Worm (Caenorhabditis elegans) whole organism, L1 larva: ENCODE results near the gene C23F12.9.

Experiments
- C04F5.9 ChIP-seq: sonication (generic microtip); optimal IDR thresholded peaks from 2 replicates; lab custom pipeline; 2016; ENCODE audit warnings: missing genetic modification characterization, missing compliant biosample characterization
- C16A3.4 ChIP-seq: fragments of 150-350 bp; optimal IDR thresholded peaks from 2 replicates; lab custom pipeline; 2014; ENCODE audit warnings: missing biosample characterization, missing genetic modification characterization
- alr-1 ChIP-seq: fragments of 200-800 bp; sonication (Bioruptor generic); optimal IDR thresholded peaks from 2 replicates; lab custom pipeline; 2018; ENCODE audit warnings: borderline replicate concordance, mild to moderate bottlenecking, missing genetic modification characterization, missing compliant biosample characterization
- blmp-1 ChIP-seq: fragments of 150-350 bp; optimal IDR thresholded peaks from 2 replicates; lab custom pipeline; 2014; ENCODE audit warnings: missing biosample characterization, missing genetic modification characterization
- ceh-8 ChIP-seq: fragments of 200-800 bp; sonication (Bioruptor generic); optimal IDR thresholded peaks from 2 replicates; lab custom pipeline; 2018; ENCODE audit warnings: mild to moderate bottlenecking, missing genetic modification characterization, moderate library complexity, missing compliant biosample characterization
- ces-1 ChIP-seq: fragments of 150-350 bp; optimal IDR thresholded peaks from 2 replicates; lab custom pipeline; 2014; ENCODE audit warnings: missing biosample characterization, missing genetic modification reagents, missing genetic modification characterization
- efl-1 ChIP-seq, 4 experiments: fragments of 150-350 bp; optimal IDR thresholded peaks in 3 of 4; peaks in 1 of 4; 1 replicate in 1 of 4; 2 replicates in 3 of 4; lab custom pipeline; 2014; ENCODE audit warnings: missing biosample characterization in 2 of 4, missing genetic modification characterization in 2 of 4, missing genetic modification reagents in 2 of 4
- elt-2 ChIP-seq: sonication (generic microtip); optimal IDR thresholded peaks from 2 replicates; lab custom pipeline; 2016; ENCODE audit warnings: missing genetic modification characterization, mild to moderate bottlenecking, inconsistent platforms, missing compliant biosample characterization, missing genetic modification reagents
- elt-3 ChIP-seq, 6 experiments: fragments of 150-350 bp in 1 of 6; sonication (generic microtip); optimal IDR thresholded peaks; 2 replicates each; lab custom pipeline; 2017 to 2018; ENCODE audit warnings: missing biosample characterization in 6 of 6, missing genetic modification characterization in 6 of 6, inconsistent platforms in 1 of 6
- ets-5 ChIP-seq: fragments of 200-800 bp; sonication (Bioruptor generic); IDR thresholded peaks from 2 replicates; pipeline ENCODE4 v1.3.6; 2022; ENCODE audit warnings: missing genetic modification characterization, missing compliant biosample characterization
- fkh-10 ChIP-seq: sonication (generic microtip); optimal IDR thresholded peaks from 2 replicates; lab custom pipeline; 2017; ENCODE audit warnings: missing biosample characterization, missing genetic modification reagents, missing genetic modification characterization
- fkh-4 ChIP-seq: sonication (generic microtip); optimal IDR thresholded peaks from 2 replicates; lab custom pipeline; 2016; ENCODE audit warnings: missing compliant biosample characterization, missing genetic modification characterization, borderline replicate concordance
- grh-1 ChIP-seq: fragments of 200-800 bp; sonication (Bioruptor generic); IDR thresholded peaks from 2 replicates; pipeline ENCODE4 v1.3.6; 2022; ENCODE audit warnings: missing genetic modification reagents, missing genetic modification characterization, missing compliant biosample characterization
- hlh-17 ChIP-seq: fragments of 200-800 bp; sonication (Bioruptor generic); optimal IDR thresholded peaks from 2 replicates; lab custom pipeline; 2018; ENCODE audit warnings: missing genetic modification characterization, mild to moderate bottlenecking, missing compliant biosample characterization, moderate library complexity, borderline replicate concordance
- jun-1 ChIP-seq: fragments of 150-350 bp; optimal IDR thresholded peaks from 2 replicates; lab custom pipeline; 2014; ENCODE audit warnings: missing biosample characterization, missing genetic modification reagents, missing genetic modification characterization
- lin-13 ChIP-seq: fragments of 150-350 bp; optimal IDR thresholded peaks from 2 replicates; lab custom pipeline; 2014; ENCODE audit warnings: missing biosample characterization, missing genetic modification reagents, missing genetic modification characterization
- lin-14 ChIP-seq: fragments of 200-800 bp; sonication (Bioruptor generic); optimal IDR thresholded peaks from 2 replicates; lab custom pipeline; 2018; ENCODE audit warnings: mild to moderate bottlenecking, missing genetic modification characterization, moderate library complexity, missing compliant biosample characterization
- lin-35 ChIP-seq, 2 experiments: fragments of 150-350 bp; optimal IDR thresholded peaks; 2 replicates each; lab custom pipeline; 2014; ENCODE audit warnings: missing biosample characterization in 2 of 2, missing genetic modification characterization in 2 of 2, missing genetic modification reagents in 2 of 2
- mep-1 ChIP-seq: fragments of 150-350 bp; optimal IDR thresholded peaks from 2 replicates; lab custom pipeline; 2014; ENCODE audit warnings: missing biosample characterization, missing genetic modification characterization
- nhr-11 ChIP-seq: fragments of 150-350 bp; optimal IDR thresholded peaks from 2 replicates; lab custom pipeline; 2014; ENCODE audit warnings: missing biosample characterization, missing genetic modification characterization
- nhr-19 ChIP-seq: fragments of 200-800 bp; sonication (Bioruptor generic); conservative IDR thresholded peaks from 2 replicates; pipeline ENCODE4 v1.3.6; 2022; ENCODE audit warnings: missing genetic modification characterization, missing compliant biosample characterization
- nhr-20 ChIP-seq: sonication (generic microtip); optimal IDR thresholded peaks from 2 replicates; lab custom pipeline; 2016; ENCODE audit warnings: mild to moderate bottlenecking, missing genetic modification characterization, missing compliant biosample characterization
- nhr-47 ChIP-seq: sonication (generic microtip); optimal IDR thresholded peaks from 2 replicates; lab custom pipeline; 2016; ENCODE audit warnings: mild to moderate bottlenecking, missing genetic modification characterization, moderate library complexity, missing compliant biosample characterization
- nhr-71 ChIP-seq: sonication (generic microtip); optimal IDR thresholded peaks from 2 replicates; lab custom pipeline; 2016; ENCODE audit warnings: mild to moderate bottlenecking, missing genetic modification characterization, moderate library complexity, missing compliant biosample characterization
- nhr-76 ChIP-seq: sonication (generic microtip); optimal IDR thresholded peaks from 2 replicates; lab custom pipeline; 2017; ENCODE audit warnings: missing biosample characterization, missing genetic modification characterization
- nhr-77 ChIP-seq: fragments of 150-350 bp; optimal IDR thresholded peaks from 2 replicates; lab custom pipeline; 2014; ENCODE audit warnings: missing biosample characterization, missing genetic modification characterization
- nhr-84 ChIP-seq: sonication (generic microtip); optimal IDR thresholded peaks from 2 replicates; lab custom pipeline; 2017; ENCODE audit warnings: missing biosample characterization, missing genetic modification characterization
- nhr-85 ChIP-seq: sonication (generic microtip); peaks from one replicate; lab custom pipeline; 2016; ENCODE audit warnings: missing genetic modification characterization, inconsistent platforms, missing compliant biosample characterization
- nhr-90 ChIP-seq: sonication (generic microtip); optimal IDR thresholded peaks from 2 replicates; lab custom pipeline; 2016; ENCODE audit warnings: mild to moderate bottlenecking, missing genetic modification characterization, missing compliant biosample characterization; ENCODE audit not compliant: poor library complexity
- pax-3 ChIP-seq: fragments of 200-800 bp; sonication (Bioruptor generic); optimal IDR thresholded peaks from 2 replicates; lab custom pipeline; 2018; ENCODE audit warnings: mild to moderate bottlenecking, missing genetic modification characterization, moderate library complexity, missing compliant biosample characterization
- rnt-1 ChIP-seq: sonication (generic microtip); optimal IDR thresholded peaks from 2 replicates; lab custom pipeline; 2016; ENCODE audit warnings: mild to moderate bottlenecking, missing genetic modification characterization, moderate library complexity, missing compliant biosample characterization
- snpc-4 ChIP-seq: fragments of 150-350 bp; optimal IDR thresholded peaks from 2 replicates; lab custom pipeline; 2014; ENCODE audit warnings: missing biosample characterization, missing genetic modification characterization
- snu-23 ChIP-seq: sonication (generic microtip); optimal IDR thresholded peaks from 2 replicates; lab custom pipeline; 2016; ENCODE audit warnings: missing genetic modification characterization, missing compliant biosample characterization
- tbx-2 ChIP-seq: sonication (generic microtip); optimal IDR thresholded peaks from 2 replicates; lab custom pipeline; 2016; ENCODE audit warnings: missing genetic modification characterization, missing compliant biosample characterization
- tlp-1 ChIP-seq: fragments of 150-350 bp; optimal IDR thresholded peaks from 2 replicates; lab custom pipeline; 2014; ENCODE audit warnings: missing biosample characterization, missing genetic modification characterization
- unc-130 ChIP-seq: fragments of 150-350 bp; optimal IDR thresholded peaks from 2 replicates; lab custom pipeline; 2017; ENCODE audit warnings: missing biosample characterization, missing genetic modification characterization, inconsistent platforms
- unc-62 ChIP-seq: fragments of 150-350 bp; optimal IDR thresholded peaks from 2 replicates; lab custom pipeline; 2014; ENCODE audit warnings: missing biosample characterization, missing genetic modification reagents, missing genetic modification characterization
- vab-15 ChIP-seq: sonication (generic microtip); optimal IDR thresholded peaks from 2 replicates; lab custom pipeline; 2017; ENCODE audit warnings: missing genotype, mild to moderate bottlenecking, missing genetic modification characterization, missing compliant biosample characterization
- xbp-1 ChIP-seq: sonication (generic microtip); optimal IDR thresholded peaks from 2 replicates; lab custom pipeline; 2016; ENCODE audit warnings: missing genetic modification characterization, missing compliant biosample characterization

C23F12.9 gene

DNA sequence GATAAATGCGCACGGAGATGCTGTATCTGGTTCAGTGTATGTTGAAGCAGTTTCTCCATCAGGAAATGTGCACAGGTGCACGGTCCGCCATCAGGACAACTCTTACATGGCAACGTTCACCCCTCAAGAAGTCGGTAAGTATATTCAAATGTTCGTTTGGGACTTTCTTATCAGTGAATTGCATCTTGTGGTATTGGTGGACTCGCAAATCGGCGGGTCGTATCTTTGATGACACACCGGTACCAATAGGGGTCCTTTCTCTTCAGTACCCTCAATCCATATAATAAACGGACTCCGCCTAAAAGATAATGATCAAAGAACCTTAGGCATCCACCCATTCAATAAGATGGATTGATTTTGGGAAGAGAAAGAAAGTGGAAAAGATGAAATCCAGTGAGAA, 12.1 kb downstream of the C23F12.9 start:
- TF ChIP-seq blmp-1 (tag; lab: Kevin White, UChicago) (peak; percentile 31), snpc-4 (no peak), ces-1 (GFP tag; lab: Kevin White, UChicago) (no peak), elt-3 (tag; optimal IDR thresholded peaks at IDR 0.05; lab: Kevin White, UChicago) (no peak), lin-14 (GFP tag; lab: Kevin White, UChicago) (peak; percentile 28), nhr-84 (no peak), nhr-85 (peak; percentile 39), nhr-11 (tag; lab: Kevin White, UChicago) (no peak)
- TF ChIP-seq, all 84 proteins: peak for 3

DNA sequence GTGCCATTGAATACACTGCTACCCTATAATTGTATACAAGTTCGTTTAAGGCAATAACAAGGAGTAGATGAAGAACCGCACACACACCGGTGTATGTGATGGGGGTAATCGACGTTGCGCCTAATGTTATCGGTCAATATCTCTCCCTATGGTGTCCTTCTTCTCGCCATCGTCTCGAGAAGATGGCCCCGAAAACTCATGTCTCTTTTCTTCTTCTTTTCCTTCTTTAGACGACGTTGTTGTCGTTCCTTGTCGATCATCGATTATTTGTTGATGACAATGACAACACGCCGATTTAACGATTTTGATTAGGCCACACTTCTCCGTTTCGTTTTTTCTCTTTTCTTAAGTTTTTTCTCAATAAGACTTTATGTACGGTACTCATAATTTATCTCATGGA, 15.3 kb downstream of the C23F12.9 start:
- peak; percentile 44 for TF ChIP-seq nhr-71 (tag; lab: Kevin White, UChicago)
- TF ChIP-seq unc-62: no peak
- TF ChIP-seq ceh-8 (GFP tag; lab: Kevin White, UChicago): no peak
- TF ChIP-seq lin-13 (GFP tag; lab: Kevin White, UChicago): no peak
- TF ChIP-seq snu-23 (GFP tag; lab: Kevin White, UChicago): peak; percentile 55
- TF ChIP-seq C04F5.9: no peak
- no peak for TF ChIP-seq fkh-10 (GFP tag; lab: Kevin White, UChicago)
- TF ChIP-seq alr-1 (tag; lab: Kevin White, UChicago): no peak
- no peak for TF ChIP-seq jun-1 (tag; lab: Kevin White, UChicago)
- TF ChIP-seq ets-5 (GFP tag; lab: Robert Waterston, UW): no peak
- TF ChIP-seq xbp-1 (tag; lab: Kevin White, UChicago): no peak
- no peak for TF ChIP-seq nhr-84
- no peak for TF ChIP-seq C16A3.4
- TF ChIP-seq blmp-1 (tag; lab: Kevin White, UChicago): peak; percentile 70
- peak; percentile 44 for TF ChIP-seq nhr-90 (tag; lab: Kevin White, UChicago)
- peak; percentile 87 for TF ChIP-seq nhr-85
- TF ChIP-seq lin-14 (GFP tag; lab: Kevin White, UChicago): peak; percentile 74
- no peak for TF ChIP-seq mep-1 (tag; lab: Kevin White, UChicago)
- TF ChIP-seq elt-2: no peak
- TF ChIP-seq fkh-4: no peak
- peak; percentile 64 for TF ChIP-seq nhr-20 (tag; lab: Kevin White, UChicago)
- TF ChIP-seq pax-3 (tag; lab: Kevin White, UChicago): no peak
- no peak for TF ChIP-seq vab-15 (tag; lab: Kevin White, UChicago)
- TF ChIP-seq nhr-76: no peak
- peak in 1 of 2 experiments; percentile 16 for TF ChIP-seq lin-35 (GFP tag; optimal IDR thresholded peaks at IDR 0.05; lab: Kevin White, UChicago)
- TF ChIP-seq elt-3 (tag; optimal IDR thresholded peaks at IDR 0.05; lab: Kevin White, UChicago): peak in 2 of 6 experiments; percentile 28 to 54
- TF ChIP-seq grh-1 (GFP tag; lab: Robert Waterston, UW): no peak
- TF ChIP-seq nhr-11 (tag; lab: Kevin White, UChicago): no peak
- TF ChIP-seq unc-130 (tag; lab: Kevin White, UChicago): peak; percentile 28
- TF ChIP-seq tlp-1: no peak
- TF ChIP-seq nhr-47 (tag; lab: Kevin White, UChicago): peak; percentile 9
- no peak for TF ChIP-seq hlh-17
- no peak for TF ChIP-seq rnt-1 (tag; lab: Kevin White, UChicago)
- no peak for TF ChIP-seq nhr-19 (GFP tag; lab: Robert Waterston, UW)

DNA sequence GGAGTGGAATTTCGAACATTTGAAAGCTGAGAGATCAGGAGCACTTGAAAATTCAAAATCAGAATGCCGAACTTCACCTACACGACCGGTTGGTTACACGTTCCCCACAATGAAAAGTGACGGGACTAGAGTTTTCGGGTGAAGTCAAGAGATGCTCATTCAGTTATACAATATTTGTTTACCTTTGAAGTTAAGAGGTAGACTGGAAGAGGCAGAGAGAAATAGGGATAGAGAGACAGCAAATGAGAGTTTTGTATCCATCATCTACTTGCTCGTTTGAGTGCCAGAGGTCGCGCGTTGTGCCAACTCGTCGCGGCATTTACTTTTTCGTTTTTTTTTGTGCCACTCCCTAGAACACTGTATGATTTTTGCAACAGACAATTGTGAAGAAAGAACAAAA, 16.9 kb downstream of the C23F12.9 start:
- TF ChIP-seq nhr-20 (tag; lab: Kevin White, UChicago) (peak; percentile 10), efl-1 (optimal IDR thresholded peaks at IDR 0.05; lab: Kevin White, UChicago) (no peak), efl-1 (GFP tag; optimal IDR thresholded peaks at IDR 0.05 in 1 of 2; lab: Kevin White, UChicago) (peak in 1 of 2 experiments; percentile 35), nhr-77 (tag; lab: Kevin White, UChicago) (peak; percentile 43), lin-14 (GFP tag; lab: Kevin White, UChicago) (peak; percentile 12), elt-2 (no peak), fkh-4 (no peak), tbx-2 (tag; lab: Kevin White, UChicago) (peak; percentile 39)
